Worm (Caenorhabditis elegans) whole organism, L2 larva: ENCODE measurements around the gene R05G9R.1.

Source experiments
- F13H6.1 ChIP-seq: sonication (generic microtip); optimal IDR thresholded peaks from 2 replicates; lab custom pipeline; 2016; ENCODE audit warnings: missing genetic modification characterization, missing compliant biosample characterization
- dmd-4 ChIP-seq: sonication (generic microtip); optimal IDR thresholded peaks from 2 replicates; lab custom pipeline; 2017; ENCODE audit warnings: missing biosample characterization, missing genetic modification characterization
- nhr-12 ChIP-seq: fragments of 150-350 bp; optimal IDR thresholded peaks from 2 replicates; lab custom pipeline; 2014; ENCODE audit warnings: missing biosample characterization, missing genetic modification characterization
- nhr-237 ChIP-seq: fragments of 150-350 bp; optimal IDR thresholded peaks from 2 replicates; lab custom pipeline; 2014; ENCODE audit warnings: missing biosample characterization, missing genetic modification characterization
- unc-39 ChIP-seq: fragments of 150-350 bp; optimal IDR thresholded peaks from 2 replicates; lab custom pipeline; 2014; ENCODE audit warnings: missing biosample characterization, missing genetic modification characterization
- unc-62 ChIP-seq: fragments of 150-350 bp; optimal IDR thresholded peaks from 2 replicates; lab custom pipeline; 2014; ENCODE audit warnings: missing biosample characterization, missing genetic modification reagents, missing genetic modification characterization

DNA sequence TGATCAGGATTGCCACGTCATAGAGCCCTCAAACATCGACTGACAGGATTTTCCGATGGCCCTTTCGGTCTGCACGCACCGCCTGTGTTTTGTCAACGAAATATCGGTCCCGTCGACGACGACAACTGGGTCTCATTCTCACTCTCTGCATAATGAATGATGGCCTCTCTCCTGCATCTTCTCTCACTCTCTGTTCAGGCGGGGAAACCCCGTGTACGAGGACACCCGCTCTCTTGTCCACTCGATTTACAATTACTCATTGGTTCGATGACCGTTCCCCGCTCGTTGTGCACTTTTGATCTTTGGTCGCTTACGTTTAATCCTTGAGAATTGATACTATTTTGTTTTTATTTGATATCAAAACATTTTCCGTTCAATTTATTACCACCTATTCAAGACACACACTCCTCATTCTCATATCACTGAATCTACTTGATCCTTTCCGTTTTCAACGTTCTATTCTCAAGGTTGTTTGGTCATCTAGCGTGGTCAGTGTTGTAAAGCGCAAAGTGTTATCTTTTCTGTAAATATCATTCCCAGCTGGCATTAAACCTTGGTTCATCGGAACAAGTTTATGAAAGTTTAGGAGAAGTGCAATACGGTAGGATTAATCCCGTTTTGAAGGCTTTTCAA, 8.9 kb upstream of the R05G9R.1 start:
- no peak for TF ChIP-seq dmd-4 (tag; lab: Kevin White, UChicago)
- no peak for TF ChIP-seq unc-39 (tag; lab: Kevin White, UChicago)
- TF ChIP-seq nhr-237 (tag; lab: Kevin White, UChicago): no peak
- TF ChIP-seq nhr-12 (tag; lab: Kevin White, UChicago): no peak
- no peak for TF ChIP-seq unc-62 (GFP tag; lab: Kevin White, UChicago)
- peak; percentile 12 for TF ChIP-seq F13H6.1 (tag; lab: Kevin White, UChicago)
